Worm (Caenorhabditis elegans) whole organism, young adult: ENCODE data around the gene Y41D4B.6.

ENCODE experiments used
- B0019.2 ChIP-seq: fragments of 200-800 bp; sonication (Bioruptor generic); conservative IDR thresholded peaks from 2 replicates; pipeline ENCODE4 v1.3.6; 2022; ENCODE audit warnings: missing genetic modification reagents, missing genetic modification characterization, missing compliant biosample characterization
- F23B12.7 ChIP-seq: sonication (generic microtip); optimal IDR thresholded peaks from 2 replicates; lab custom pipeline; 2017; ENCODE audit warnings: missing genetic modification characterization, mild to moderate bottlenecking, missing compliant biosample characterization, antibody characterized with exemption, moderate library complexity; ENCODE audit not compliant: insufficient read depth
- ama-1 ChIP-seq, 3 experiments: fragments of 150-350 bp in 1 of 3; sonication (generic microtip) in 2 of 3; optimal IDR thresholded peaks; 2 replicates each; lab custom pipeline; 2014 to 2018; ENCODE audit warnings: missing biosample characterization in 2 of 3, missing genetic modification characterization in 2 of 3, missing genetic modification reagents in 2 of 3
- aptf-3 ChIP-seq: fragments of 200-800 bp; sonication (Bioruptor generic); IDR thresholded peaks from 2 replicates; pipeline ENCODE4 v1.3.6; 2022; ENCODE audit warnings: missing genetic modification characterization, missing compliant biosample characterization
- attf-6 ChIP-seq: fragments of 200-800 bp; sonication (Bioruptor generic); IDR thresholded peaks from 2 replicates; pipeline ENCODE4 v1.3.6; 2022; ENCODE audit warnings: missing genetic modification reagents, missing genetic modification characterization, missing compliant biosample characterization
- ceh-58 ChIP-seq: fragments of 200-800 bp; sonication (Bioruptor generic); IDR thresholded peaks from 2 replicates; pipeline ENCODE4 v1.3.6; 2022; ENCODE audit warnings: missing genetic modification characterization, missing compliant biosample characterization
- ceh-79 ChIP-seq: sonication (generic microtip); optimal IDR thresholded peaks from 2 replicates; lab custom pipeline; 2017; ENCODE audit warnings: mild to moderate bottlenecking, missing genetic modification characterization, missing compliant biosample characterization
- efl-1 ChIP-seq: fragments of 150-350 bp; optimal IDR thresholded peaks from 2 replicates; lab custom pipeline; 2014; ENCODE audit warnings: missing biosample characterization, missing genetic modification reagents, missing genetic modification characterization
- fkh-3 ChIP-seq: sonication (generic microtip); optimal IDR thresholded peaks from 2 replicates; lab custom pipeline; 2016; ENCODE audit warnings: mild to moderate bottlenecking, missing genetic modification characterization, missing compliant biosample characterization
- gei-17 ChIP-seq: fragments of 200-800 bp; sonication (Bioruptor generic); optimal IDR thresholded peaks from 2 replicates; lab custom pipeline; 2018; ENCODE audit warnings: mild to moderate bottlenecking, missing genetic modification characterization, missing compliant biosample characterization
- lag-1 ChIP-seq: fragments of 200-800 bp; sonication (Bioruptor generic); IDR thresholded peaks from 2 replicates; pipeline ENCODE4 v1.3.6; 2022; ENCODE audit warnings: missing genetic modification reagents, missing genetic modification characterization, missing compliant biosample characterization
- nhr-90 ChIP-seq: sonication (generic microtip); optimal IDR thresholded peaks from 2 replicates; lab custom pipeline; 2016; ENCODE audit warnings: missing genotype, mild to moderate bottlenecking, missing genetic modification characterization, missing compliant biosample characterization
- unc-62 ChIP-seq: fragments of 150-350 bp; optimal IDR thresholded peaks from 2 replicates; lab custom pipeline; 2014; ENCODE audit warnings: missing biosample characterization, missing genetic modification reagents, missing genetic modification characterization
- ztf-25 ChIP-seq: fragments of 200-800 bp; sonication (Bioruptor generic); IDR thresholded peaks from 2 replicates; pipeline ENCODE4 v1.3.6; 2022; ENCODE audit warnings: missing genetic modification reagents, missing genetic modification characterization, missing compliant biosample characterization

- TF ChIP-seq unc-62 (GFP tag; lab: Kevin White, UChicago) (no peak), ztf-25 (GFP tag; lab: Robert Waterston, UW) (no peak), ama-1 (optimal IDR thresholded peaks at IDR 0.05; lab: Kevin White, UChicago) (no peak), ama-1 (GFP tag; optimal IDR thresholded peaks at IDR 0.05; lab: Kevin White, UChicago) (no peak), ceh-58 (GFP tag; lab: Robert Waterston, UW) (no peak), lag-1 (no peak), fkh-3 (tag; lab: Kevin White, UChicago) (no peak), gei-17 (GFP tag; lab: Kevin White, UChicago) (no peak), ceh-79 (tag; lab: Kevin White, UChicago) (no peak), B0019.2 (GFP tag; lab: Robert Waterston, UW) (no peak), nhr-90 (tag; lab: Kevin White, UChicago) (no peak), efl-1 (GFP tag; lab: Kevin White, UChicago) (no peak), attf-6 (GFP tag; lab: Robert Waterston, UW) (no peak), F23B12.7 (tag; lab: Kevin White, UChicago) (no peak), aptf-3 (GFP tag; lab: Robert Waterston, UW) (no peak)
Measured at ce11 chrIV:1628730-1629129, 4.8 kb upstream of the Y41D4B.6 start.
